Worm (Caenorhabditis elegans) whole organism, young adult: ENCODE results near the gene sre-48.
A peak's percentile ranks its signal among the peaks of the same experiment; 100 is the strongest.

Experiments used
- C06A6.2 ChIP-seq: fragments of 200-800 bp; sonication (Bioruptor generic); conservative IDR thresholded peaks from 2 replicates; pipeline ENCODE4 v1.3.6; 2022; ENCODE audit warnings: missing genetic modification characterization, missing compliant biosample characterization
- F22D6.2 ChIP-seq: sonication (generic microtip); optimal IDR thresholded peaks from 2 replicates; lab custom pipeline; 2016; ENCODE audit warnings: mild to moderate bottlenecking, missing genetic modification characterization, missing compliant biosample characterization
- F52B5.7 ChIP-seq: sonication (generic microtip); optimal IDR thresholded peaks from 2 replicates; lab custom pipeline; 2016; ENCODE audit warnings: mild to moderate bottlenecking, missing genetic modification characterization, missing compliant biosample characterization
- F57C9.4 ChIP-seq: sonication (generic microtip); optimal IDR thresholded peaks from 2 replicates; lab custom pipeline; 2017; ENCODE audit warnings: mild to moderate bottlenecking, missing genetic modification characterization, missing compliant biosample characterization
- Y95B8A.8 ChIP-seq: fragments of 200-800 bp; sonication (Bioruptor generic); IDR thresholded peaks from 2 replicates; pipeline ENCODE4 v1.3.6; 2022; ENCODE audit warnings: missing genetic modification reagents, missing genetic modification characterization, missing compliant biosample characterization
- aptf-3 ChIP-seq: fragments of 200-800 bp; sonication (Bioruptor generic); IDR thresholded peaks from 2 replicates; pipeline ENCODE4 v1.3.6; 2022; ENCODE audit warnings: missing genetic modification characterization, missing compliant biosample characterization
- atf-7 ChIP-seq: sonication (generic microtip); optimal IDR thresholded peaks from 2 replicates; lab custom pipeline; 2017; ENCODE audit warnings: mild to moderate bottlenecking, missing genetic modification characterization, missing compliant biosample characterization
- athp-1 ChIP-seq: sonication (generic microtip); optimal IDR thresholded peaks from 2 replicates; lab custom pipeline; 2017; ENCODE audit warnings: mild to moderate bottlenecking, missing genetic modification characterization, missing compliant biosample characterization
- attf-6 ChIP-seq: fragments of 200-800 bp; sonication (Bioruptor generic); IDR thresholded peaks from 2 replicates; pipeline ENCODE4 v1.3.6; 2022; ENCODE audit warnings: missing genetic modification reagents, missing genetic modification characterization, missing compliant biosample characterization
- cebp-2 ChIP-seq: fragments of 200-800 bp; sonication (Bioruptor generic); IDR thresholded peaks from 2 replicates; pipeline ENCODE4 v1.3.6; 2022; ENCODE audit warnings: missing genetic modification characterization, missing compliant biosample characterization
- ceh-27 ChIP-seq: fragments of 200-800 bp; sonication (Bioruptor generic); optimal IDR thresholded peaks from 2 replicates; lab custom pipeline; 2018; ENCODE audit warnings: mild to moderate bottlenecking, missing genetic modification characterization, moderate library complexity, missing compliant biosample characterization
- ceh-58 ChIP-seq: fragments of 200-800 bp; sonication (Bioruptor generic); IDR thresholded peaks from 2 replicates; pipeline ENCODE4 v1.3.6; 2022; ENCODE audit warnings: missing genetic modification characterization, missing compliant biosample characterization
- egl-18 ChIP-seq: fragments of 200-800 bp; sonication (Bioruptor generic); IDR thresholded peaks from 2 replicates; pipeline ENCODE4 v1.3.6; 2022; ENCODE audit warnings: missing genetic modification reagents, missing genetic modification characterization, missing compliant biosample characterization
- egrh-3 ChIP-seq: fragments of 200-800 bp; sonication (Bioruptor generic); IDR thresholded peaks from 2 replicates; pipeline ENCODE4 v1.3.6; 2022; ENCODE audit warnings: missing genetic modification reagents, missing genetic modification characterization, missing compliant biosample characterization
- ekl-4 ChIP-seq: fragments of 200-800 bp; sonication (Bioruptor generic); IDR thresholded peaks from 2 replicates; pipeline ENCODE4 v1.3.6; 2022; ENCODE audit warnings: missing genetic modification reagents, missing genetic modification characterization, missing compliant biosample characterization
- fkh-3 ChIP-seq: sonication (generic microtip); optimal IDR thresholded peaks from 2 replicates; lab custom pipeline; 2016; ENCODE audit warnings: mild to moderate bottlenecking, missing genetic modification characterization, missing compliant biosample characterization
- gei-17 ChIP-seq: fragments of 200-800 bp; sonication (Bioruptor generic); optimal IDR thresholded peaks from 2 replicates; lab custom pipeline; 2018; ENCODE audit warnings: mild to moderate bottlenecking, missing genetic modification characterization, missing compliant biosample characterization
- hlh-12 ChIP-seq: sonication (generic microtip); optimal IDR thresholded peaks from 2 replicates; lab custom pipeline; 2016; ENCODE audit warnings: missing genetic modification characterization, missing compliant biosample characterization
- hlh-26 ChIP-seq: fragments of 200-800 bp; sonication (Bioruptor generic); conservative IDR thresholded peaks from 2 replicates; pipeline ENCODE4 v1.3.6; 2022; ENCODE audit warnings: missing genetic modification reagents, missing genetic modification characterization, missing compliant biosample characterization
- hsf-1 ChIP-seq: fragments of 200-800 bp; sonication (Bioruptor generic); IDR thresholded peaks from 2 replicates; pipeline ENCODE4 v1.3.6; 2022; ENCODE audit warnings: missing genetic modification reagents, missing genetic modification characterization, missing compliant biosample characterization
- let-526 ChIP-seq: fragments of 200-800 bp; sonication (Bioruptor generic); IDR thresholded peaks from 2 replicates; pipeline ENCODE4 v1.3.6; 2022; ENCODE audit warnings: missing genetic modification reagents, missing genetic modification characterization, missing compliant biosample characterization
- let-607 ChIP-seq, 2 experiments: fragments of 200-800 bp in 1 of 2; sonication (Bioruptor generic) in 1 of 2; sonication (generic microtip) in 1 of 2; optimal IDR thresholded peaks; 2 replicates each; lab custom pipeline; 2016 to 2018; ENCODE audit warnings: mild to moderate bottlenecking in 2 of 2, missing compliant biosample characterization in 2 of 2, missing genetic modification characterization in 2 of 2, moderate library complexity in 2 of 2, missing genotype in 1 of 2
- lir-1 ChIP-seq: fragments of 200-800 bp; sonication (Bioruptor generic); conservative IDR thresholded peaks from 2 replicates; pipeline ENCODE4 v1.3.6; 2022; ENCODE audit warnings: missing genetic modification reagents, missing genetic modification characterization, missing compliant biosample characterization
- lsy-27 ChIP-seq: sonication (generic microtip); optimal IDR thresholded peaks from 2 replicates; lab custom pipeline; 2017; ENCODE audit warnings: missing genetic modification characterization, mild to moderate bottlenecking, missing compliant biosample characterization, antibody characterized with exemption, missing genotype, borderline replicate concordance; ENCODE audit not compliant: insufficient read depth
- madf-6 ChIP-seq: fragments of 200-800 bp; sonication (Bioruptor generic); IDR thresholded peaks from 2 replicates; pipeline ENCODE4 v1.3.6; 2022; ENCODE audit warnings: missing genetic modification reagents, missing genetic modification characterization, missing compliant biosample characterization
- mel-28 ChIP-seq: sonication (generic microtip); optimal IDR thresholded peaks from 2 replicates; lab custom pipeline; 2016; ENCODE audit warnings: borderline replicate concordance, mild to moderate bottlenecking, missing genetic modification characterization, missing compliant biosample characterization
- nfyb-1 ChIP-seq: fragments of 200-800 bp; sonication (Bioruptor generic); IDR thresholded peaks from 2 replicates; pipeline ENCODE4 v1.3.6; 2022; ENCODE audit warnings: missing genetic modification reagents, missing genetic modification characterization, missing compliant biosample characterization
- nhr-80 ChIP-seq: sonication (generic microtip); optimal IDR thresholded peaks from 2 replicates; lab custom pipeline; 2016; ENCODE audit warnings: missing genetic modification characterization, missing compliant biosample characterization
- nhr-90 ChIP-seq: sonication (generic microtip); optimal IDR thresholded peaks from 2 replicates; lab custom pipeline; 2016; ENCODE audit warnings: missing genotype, mild to moderate bottlenecking, missing genetic modification characterization, missing compliant biosample characterization
- snpc-1.1 ChIP-seq: sonication (generic microtip); optimal IDR thresholded peaks from 2 replicates; lab custom pipeline; 2017; ENCODE audit warnings: missing genetic modification characterization, mild to moderate bottlenecking, missing compliant biosample characterization, antibody characterized with exemption, moderate library complexity, missing genotype, missing genetic modification reagents; ENCODE audit not compliant: insufficient read depth
- snpc-4 ChIP-seq, 5 experiments: fragments of 150-350 bp in 1 of 5; sonication (generic microtip) in 4 of 5; optimal IDR thresholded peaks; 2 replicates each; lab custom pipeline; 2014 to 2018; ENCODE audit warnings: missing genetic modification characterization in 5 of 5, missing biosample characterization in 3 of 5, antibody characterized with exemption in 2 of 5, mild to moderate bottlenecking in 2 of 5, missing compliant biosample characterization in 2 of 5, missing genotype in 2 of 5, moderate library complexity in 2 of 5, missing genetic modification reagents in 1 of 5
- sptf-2 ChIP-seq: fragments of 200-800 bp; sonication (Bioruptor generic); optimal IDR thresholded peaks from 2 replicates; lab custom pipeline; 2018; ENCODE audit warnings: mild to moderate bottlenecking, missing genetic modification characterization, missing compliant biosample characterization
- unc-130 ChIP-seq: sonication (generic microtip); optimal IDR thresholded peaks from 2 replicates; lab custom pipeline; 2016; ENCODE audit warnings: missing genetic modification reagents, missing genetic modification characterization, missing compliant biosample characterization
- unc-62 ChIP-seq: fragments of 150-350 bp; optimal IDR thresholded peaks from 2 replicates; lab custom pipeline; 2014; ENCODE audit warnings: missing biosample characterization, missing genetic modification reagents, missing genetic modification characterization
- zim-3 ChIP-seq: sonication (generic microtip); optimal IDR thresholded peaks from 2 replicates; lab custom pipeline; 2017; ENCODE audit warnings: mild to moderate bottlenecking, missing genetic modification characterization, moderate library complexity, missing compliant biosample characterization
- ztf-18 ChIP-seq: sonication (generic microtip); optimal IDR thresholded peaks from 2 replicates; lab custom pipeline; 2016; ENCODE audit warnings: missing genotype, mild to moderate bottlenecking, missing genetic modification characterization, missing compliant biosample characterization
- ztf-22 ChIP-seq: fragments of 200-800 bp; sonication (Bioruptor generic); optimal IDR thresholded peaks from 2 replicates; lab custom pipeline; 2018; ENCODE audit warnings: mild to moderate bottlenecking, missing genetic modification characterization, moderate library complexity, missing compliant biosample characterization
- ztf-28 ChIP-seq: fragments of 200-800 bp; sonication (Bioruptor generic); IDR thresholded peaks from 2 replicates; pipeline ENCODE4 v1.3.6; 2022; ENCODE audit warnings: missing genetic modification reagents, missing genetic modification characterization, missing compliant biosample characterization

sre-48 gene

DNA sequence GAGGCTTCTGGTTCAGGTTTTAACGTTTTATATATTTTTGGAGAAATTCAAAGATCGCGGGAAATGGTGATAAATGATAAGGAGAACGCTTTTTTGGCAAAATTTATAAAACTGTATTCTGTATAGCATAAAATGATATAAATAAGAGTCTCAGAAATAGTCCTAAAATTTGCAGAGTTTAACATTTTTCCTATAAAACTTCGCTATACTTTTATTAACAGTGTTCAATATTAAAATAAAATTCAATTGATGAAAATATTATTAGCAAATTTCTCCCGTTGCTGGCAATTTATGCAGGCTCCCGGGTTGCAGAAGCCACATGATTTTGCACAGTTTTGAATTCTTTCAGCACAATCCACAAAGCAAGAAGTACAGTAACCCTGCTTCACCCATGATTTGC, 19.3 kb upstream of the sre-48 start, which contains the start of gene F01D5.2:
Gene F01D5.2 (minus strand): TSS at position 101 of the 400 bp plus-strand sequence.
- TF ChIP-seq zim-3 (tag; lab: Kevin White, UChicago), result no peak
- no peak for TF ChIP-seq ceh-58
- TF ChIP-seq let-526 (GFP tag; lab: Robert Waterston, UW), result no peak
- no peak for TF ChIP-seq aptf-3 (GFP tag; lab: Robert Waterston, UW)
- TF ChIP-seq attf-6 (GFP tag; lab: Robert Waterston, UW), result no peak
- no peak for TF ChIP-seq athp-1 (tag; lab: Kevin White, UChicago)
- no peak for TF ChIP-seq nhr-90 (tag; lab: Kevin White, UChicago)
- no peak for TF ChIP-seq nfyb-1
- TF ChIP-seq snpc-1.1 (tag; lab: Kevin White, UChicago), result no peak
- no peak for TF ChIP-seq gei-17 (GFP tag; lab: Kevin White, UChicago)
- TF ChIP-seq atf-7 (tag; lab: Kevin White, UChicago), result no peak
- TF ChIP-seq F22D6.2 (tag; lab: Kevin White, UChicago), result no peak

DNA sequence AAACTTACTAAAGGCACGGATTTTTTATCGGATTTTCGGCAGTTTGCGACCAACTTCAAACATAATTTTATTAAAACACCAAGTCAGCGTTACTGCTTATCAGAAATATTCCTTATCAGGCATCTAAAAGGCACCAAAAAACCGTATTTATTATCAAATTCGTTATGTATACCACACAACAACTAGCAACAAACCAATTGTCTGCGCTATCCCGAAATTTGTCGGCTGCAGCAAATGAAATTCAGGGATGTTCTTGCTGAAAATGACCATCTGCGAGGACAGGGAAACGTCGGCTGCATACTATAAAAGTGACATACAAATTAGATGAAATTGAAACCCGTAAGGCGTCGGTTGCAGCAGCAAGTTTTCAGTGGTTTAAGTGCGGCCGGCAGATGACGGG, 18.3 kb upstream of the sre-48 start:
- TF ChIP-seq ztf-18 (tag; lab: Kevin White, UChicago) (no peak), cebp-2 (GFP tag; lab: Robert Waterston, UW) (no peak), hlh-12 (tag; lab: Kevin White, UChicago) (no peak), snpc-4 (GFP tag; optimal IDR thresholded peaks at IDR 0.05; lab: Kevin White, UChicago) (no peak), snpc-4 (tag; optimal IDR thresholded peaks at IDR 0.05; lab: Kevin White, UChicago) (peak in 2 of 4 experiments; percentile 48 to 76), nhr-80 (peak; percentile 20)

DNA sequence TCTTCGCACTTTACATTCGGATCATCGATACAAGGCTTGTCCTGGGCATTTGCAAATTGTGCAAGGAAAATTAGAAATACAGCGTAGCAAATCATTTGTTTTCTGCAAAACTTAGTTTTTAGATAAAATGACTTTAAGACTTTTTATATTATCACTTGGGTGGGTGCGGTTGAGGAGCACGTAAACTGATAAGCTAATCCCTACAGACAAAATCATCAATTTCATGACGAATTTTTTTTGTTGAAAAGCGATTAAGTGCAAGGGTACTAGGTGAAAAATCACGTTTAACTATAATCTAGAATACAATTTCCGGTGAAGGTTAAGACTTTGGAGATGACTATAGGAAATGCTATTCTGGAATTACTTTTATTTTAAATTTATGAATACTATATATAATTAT, 17.8 kb upstream of the sre-48 start, which contains the start of gene F01D5.1:
Gene F01D5.1 (minus strand): TSS at position 105 of the 400 bp plus-strand sequence.
- TF ChIP-seq unc-62 (GFP tag; lab: Kevin White, UChicago) (no peak), F57C9.4 (tag; lab: Kevin White, UChicago) (no peak), lir-1 (GFP tag; lab: Robert Waterston, UW) (no peak), let-607 (tag; optimal IDR thresholded peaks at IDR 0.05; lab: Kevin White, UChicago) (no peak), aptf-3 (GFP tag; lab: Robert Waterston, UW) (no peak), F22D6.2 (tag; lab: Kevin White, UChicago) (no peak), snpc-1.1 (tag; lab: Kevin White, UChicago) (no peak), C06A6.2 (no peak), Y95B8A.8 (GFP tag; lab: Robert Waterston, UW) (no peak), fkh-3 (tag; lab: Kevin White, UChicago) (no peak), lsy-27 (tag; lab: Kevin White, UChicago) (no peak), mel-28 (tag; lab: Kevin White, UChicago) (no peak), madf-6 (GFP tag; lab: Robert Waterston, UW) (no peak), ztf-28 (no peak), ceh-27 (GFP tag; lab: Kevin White, UChicago) (no peak), nhr-80 (no peak), ekl-4 (no peak), ztf-22 (GFP tag; lab: Kevin White, UChicago) (no peak), egrh-3 (no peak)

DNA sequence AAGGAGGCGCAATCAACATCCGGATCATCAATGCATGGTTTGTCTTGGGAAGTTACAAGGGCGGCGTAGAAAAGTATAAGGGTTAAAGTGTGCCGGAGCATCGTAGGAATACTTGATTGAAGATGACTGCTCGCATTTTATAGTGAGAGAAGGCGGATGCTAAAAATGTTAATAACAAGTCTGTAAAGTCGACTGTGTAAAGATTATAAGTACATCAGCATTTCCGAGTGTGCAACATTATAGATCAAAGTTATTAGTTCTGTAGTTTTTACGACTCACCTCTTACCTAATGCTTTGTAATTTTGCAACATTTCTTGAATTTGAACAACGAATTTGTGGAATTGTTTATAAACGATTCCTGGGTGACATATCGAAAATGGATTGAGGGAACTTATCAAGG, 15.3 kb upstream of the sre-48 start, which contains the start of gene Y39G8B.7:
Gene Y39G8B.7 (minus strand): TSS at position 101 of the 400 bp plus-strand sequence.
- TF ChIP-seq lir-1 (GFP tag; lab: Robert Waterston, UW) (no peak), sptf-2 (GFP tag; lab: Kevin White, UChicago) (no peak), unc-130 (no peak), hsf-1 (GFP tag; lab: Robert Waterston, UW) (no peak), hlh-26 (no peak), ceh-58 (no peak), ekl-4 (no peak), F52B5.7 (tag; lab: Kevin White, UChicago) (no peak), egl-18 (GFP tag; lab: Robert Waterston, UW) (no peak)
